Fruit fly (Drosophila melanogaster): ENCODE results near the gene Ir7e.

Gene Ir7e

DNA sequence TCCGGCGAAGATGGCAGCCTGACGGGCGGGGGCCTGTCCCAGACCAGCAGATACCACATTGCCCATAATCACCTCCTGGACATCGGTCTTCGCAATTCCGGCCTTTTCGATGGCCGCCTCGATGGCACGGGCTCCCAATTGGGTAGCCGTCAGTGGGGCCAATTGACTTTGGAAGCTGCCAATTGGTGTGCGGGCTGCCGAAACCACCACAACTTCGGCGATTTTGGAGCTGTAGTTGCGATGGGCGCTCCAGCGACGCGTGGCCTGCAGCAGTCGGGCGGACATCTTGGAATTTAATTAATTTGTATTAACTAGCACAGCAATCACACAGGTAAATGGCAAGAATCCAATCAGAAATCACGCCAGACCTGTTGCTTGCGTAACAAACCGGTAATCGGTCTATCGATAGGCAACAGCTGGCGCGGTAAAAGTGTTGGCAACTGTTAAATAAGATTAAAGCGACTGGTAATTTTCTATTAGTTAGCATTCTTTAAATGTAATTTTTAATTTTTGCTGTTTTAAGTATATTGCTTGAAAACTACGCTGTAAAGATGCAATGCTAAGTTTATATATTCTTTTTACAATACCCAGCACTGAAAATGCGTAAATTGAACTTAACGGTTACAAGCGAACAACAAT is 7.0 kb upstream of the Ir7e start, which contains the start of gene Acat1 (continued):
- TF ChIP-seq odd (GFP tag; optimal IDR thresholded peaks at IDR 0.05): no peak
- TF ChIP-seq Spps (tag; optimal IDR thresholded peaks at IDR 0.05): peak; percentile 23
- TF ChIP-seq CG11560 (tag; IDR thresholded peaks at IDR 0.05): 0 out of 3 replicates have a peak, but pooled peaks have one; percentile 10
- TF ChIP-seq CG6765 (GFP tag; optimal IDR thresholded peaks at IDR 0.05): no peak
- TF ChIP-seq Sox102F (GFP tag; optimal IDR thresholded peaks at IDR 0.05): peak; percentile 69
- peak; percentile 83 for TF ChIP-seq vvl (GFP tag; IDR thresholded peaks at IDR 0.05)
- TF ChIP-seq CG10147 (GFP tag; optimal IDR thresholded peaks at IDR 0.05): no peak
- peak; percentile 49 for TF ChIP-seq az2 (GFP tag; optimal IDR thresholded peaks at IDR 0.05)
- no peak for TF ChIP-seq Poxn (GFP tag; IDR thresholded peaks at IDR 0.05)
- no peak for TF ChIP-seq fru (optimal IDR thresholded peaks at IDR 0.05)
- TF ChIP-seq Rfx (GFP tag; IDR thresholded peaks at IDR 0.05): peak; percentile 72
- no peak for TF ChIP-seq CG4360 (GFP tag; IDR thresholded peaks at IDR 0.05)
- TF ChIP-seq oc (tag; optimal IDR thresholded peaks at IDR 0.05): no peak
- TF ChIP-seq CG10431 (GFP tag; optimal IDR thresholded peaks at IDR 0.05): no peak
- no peak for TF ChIP-seq Gsc (GFP tag; IDR thresholded peaks at IDR 0.05)
- TF ChIP-seq CG1233 (GFP tag; optimal IDR thresholded peaks at IDR 0.05): peak; percentile 33
- no peak for TF ChIP-seq ftz-f1 (GFP tag; optimal IDR thresholded peaks at IDR 0.05)
- no peak for TF ChIP-seq BtbVII (GFP tag; optimal IDR thresholded peaks at IDR 0.05)
- peak; percentile 36; the same call in 1 of the 2 replicates for TF ChIP-seq CG4730 (GFP tag; IDR thresholded peaks at IDR 0.05)
- TF ChIP-seq CG10209 (GFP tag; optimal IDR thresholded peaks at IDR 0.05): peak; percentile 44
- no peak for TF ChIP-seq CG10959 (GFP tag; IDR thresholded peaks at IDR 0.05)
- peak; percentile 58 for TF ChIP-seq CG14441 (GFP tag; IDR thresholded peaks at IDR 0.05)
- TF ChIP-seq Mad (GFP tag; optimal IDR thresholded peaks at IDR 0.05): no peak
- no peak for TF ChIP-seq gt (GFP tag; IDR thresholded peaks at IDR 0.05)
- peak; percentile 58 for TF ChIP-seq CG34422 (GFP tag; IDR thresholded peaks at IDR 0.05)
- peak; percentile 52 for TF ChIP-seq CG12659 (GFP tag; optimal IDR thresholded peaks at IDR 0.05)
- peak; percentile 35 for TF ChIP-seq CG2202 (tag; optimal IDR thresholded peaks at IDR 0.05)
- peak; percentile 64 for TF ChIP-seq CG2712 (tag; optimal IDR thresholded peaks at IDR 0.05)
- TF ChIP-seq cg (GFP tag; optimal IDR thresholded peaks at IDR 0.05): no peak
- no peak for TF ChIP-seq ase (GFP tag; IDR thresholded peaks at IDR 0.05)
- TF ChIP-seq wdn (GFP tag; IDR thresholded peaks at IDR 0.05): 0 out of 2 replicates have a peak, but pooled peaks have one; percentile 14
- TF ChIP-seq CG43689 (GFP tag; IDR thresholded peaks at IDR 0.05): no peak
- TF ChIP-seq unc-4 (GFP tag; IDR thresholded peaks at IDR 0.05; ENCODE audit: partially characterized antibody): peak; percentile 50; the same call in 1 of the 2 replicates
- 0 out of 2 replicates have a peak, but pooled peaks have one; percentile 5 for TF ChIP-seq CG32772 (GFP tag; IDR thresholded peaks at IDR 0.05)
- TF ChIP-seq CG15073 (GFP tag; optimal IDR thresholded peaks at IDR 0.05): no peak
- no peak for TF ChIP-seq HLHmδ (GFP tag; optimal IDR thresholded peaks at IDR 0.05)
- TF ChIP-seq nerfin-2 (GFP tag; IDR thresholded peaks at IDR 0.05; ENCODE audit: partially characterized antibody): peak; percentile 38; the same call in 1 of the 2 replicates
- no peak for TF ChIP-seq slp2 (GFP tag; optimal IDR thresholded peaks at IDR 0.05)
- no peak for TF ChIP-seq Kr (GFP tag; optimal IDR thresholded peaks at IDR 0.05)
- peak; percentile 2 for TF ChIP-seq maf-S (GFP tag; optimal IDR thresholded peaks at IDR 0.05)
- peak; percentile 39 for TF ChIP-seq CG13624 (GFP tag; optimal IDR thresholded peaks at IDR 0.05)
- peak; percentile 66 for TF ChIP-seq nmo (GFP tag; optimal IDR thresholded peaks at IDR 0.05)
- TF ChIP-seq CG14050 (GFP tag; IDR thresholded peaks at IDR 0.05): no peak; the same call in 2 of the 3 replicates
- TF ChIP-seq gro (GFP tag; optimal IDR thresholded peaks at IDR 0.05): no peak
- no peak for TF ChIP-seq CG11504 (tag; optimal IDR thresholded peaks at IDR 0.05)
- no peak for TF ChIP-seq danr (GFP tag; IDR thresholded peaks at IDR 0.05)
- no peak for TF ChIP-seq peb (GFP tag; IDR thresholded peaks at IDR 0.05)
- peak; percentile 48 to 100 for TF ChIP-seq Pdp1 (GFP tag; optimal IDR thresholded peaks at IDR 0.05)
- no peak for TF ChIP-seq CG3163 (GFP tag; optimal IDR thresholded peaks at IDR 0.05)
- no peak for TF ChIP-seq Neu2 (GFP tag; optimal IDR thresholded peaks at IDR 0.05; ENCODE audit: borderline replicate concordance)
